Fruit fly (Drosophila melanogaster) whole organism, prepupa: ENCODE measurements around the gene Rim2.

Experiments used
- Blimp-1 ChIP-seq: fragments of 200-800 bp; sonication (Bioruptor generic); optimal IDR thresholded peaks from 3 replicates; lab custom pipeline; 2017; ENCODE audit warnings: missing biosample characterization, missing genetic modification characterization, mild to moderate bottlenecking, moderate library complexity, missing genetic modification reagents
- CG3919 ChIP-seq: fragments of 200-800 bp; sonication (Bioruptor generic); optimal IDR thresholded peaks from 3 replicates; lab custom pipeline; 2016; ENCODE audit warnings: missing biosample characterization, missing genetic modification characterization
- CG6792 ChIP-seq: fragments of 200-800 bp; sonication (Bioruptor generic); optimal IDR thresholded peaks from 3 replicates; lab custom pipeline; 2016; ENCODE audit warnings: missing biosample characterization, missing genetic modification characterization
- CG6854 ChIP-seq: fragments of 200-800 bp; sonication (Bioruptor generic); optimal IDR thresholded peaks from 2 replicates; lab custom pipeline; 2017; ENCODE audit warnings: missing biosample characterization, mild to moderate bottlenecking, missing genetic modification characterization
- CG8319 ChIP-seq: fragments of 200-800 bp; sonication (Bioruptor generic); optimal IDR thresholded peaks from 3 replicates; lab custom pipeline; 2016; ENCODE audit warnings: missing biosample characterization, missing genetic modification characterization
- CG8632 ChIP-seq: fragments of 200-800 bp; sonication (Bioruptor generic); optimal IDR thresholded peaks from 3 replicates; lab custom pipeline; 2016; ENCODE audit warnings: missing biosample characterization, missing genetic modification characterization
- Eip75B ChIP-seq: fragments of 200-800 bp; sonication (Bioruptor generic); optimal IDR thresholded peaks from 3 replicates; lab custom pipeline; 2016; ENCODE audit warnings: missing biosample characterization, missing genetic modification characterization
- Ets96B ChIP-seq: fragments of 200-800 bp; optimal IDR thresholded peaks from 2 replicates; lab custom pipeline; 2019; ENCODE audit warnings: missing biosample characterization, mild to moderate bottlenecking, missing genetic modification characterization, moderate library complexity
- OdsH ChIP-seq: fragments of 200-800 bp; sonication (Bioruptor generic); optimal IDR thresholded peaks from 3 replicates; lab custom pipeline; 2016; ENCODE audit warnings: missing biosample characterization, missing genetic modification characterization
- dsx ChIP-seq: fragments of 200-800 bp; optimal IDR thresholded peaks from 3 replicates; lab custom pipeline; 2019; ENCODE audit warnings: missing biosample characterization, mild to moderate bottlenecking, missing genetic modification characterization, moderate library complexity; ENCODE audit not compliant: poor library complexity, severe bottlenecking
- pdm3 ChIP-seq: fragments of 200-800 bp; sonication (Bioruptor generic); optimal IDR thresholded peaks from 3 replicates; lab custom pipeline; 2016; ENCODE audit warnings: missing biosample characterization, missing genetic modification characterization

DNA sequence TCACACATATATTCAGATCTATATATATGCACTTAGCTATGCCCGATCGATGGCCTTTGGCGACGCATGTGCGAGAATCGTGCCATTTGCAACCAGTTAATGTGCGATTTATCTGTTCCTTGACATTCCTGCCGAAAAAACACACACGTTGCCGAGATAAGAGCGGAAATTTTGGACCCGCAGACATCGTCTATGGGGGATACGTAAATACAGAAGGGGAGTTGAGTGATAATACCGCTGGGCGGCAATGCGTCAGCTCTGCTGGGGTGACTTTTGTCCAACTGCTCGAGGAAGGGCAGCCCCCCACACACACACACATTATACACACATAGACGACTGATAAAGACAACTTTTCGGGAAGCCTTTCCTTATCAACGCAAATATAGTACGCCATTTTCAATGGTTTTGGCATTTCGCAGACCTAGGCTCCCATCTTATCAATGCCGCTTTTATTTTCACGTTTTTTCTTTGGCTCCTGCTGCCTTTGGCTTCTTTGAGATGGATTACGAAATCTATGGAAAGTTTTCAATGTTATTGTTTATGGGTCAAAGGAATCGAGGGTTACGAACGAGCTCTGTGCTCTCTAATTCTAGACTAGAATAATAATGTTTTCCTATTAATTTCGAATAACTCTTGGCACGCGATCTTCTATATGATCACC, 3.2 kb downstream of the Rim2 start:
- no peak for TF ChIP-seq CG6854
- no peak for TF ChIP-seq dsx (GFP tag; lab: Kevin White, UChicago)
- TF ChIP-seq CG3919 (GFP tag; lab: Kevin White, UChicago), result no peak
- no peak for TF ChIP-seq pdm3 (GFP tag; lab: Kevin White, UChicago)
- TF ChIP-seq OdsH (GFP tag; lab: Kevin White, UChicago), result no peak
- TF ChIP-seq Blimp-1 (GFP tag; lab: Kevin White, UChicago), result no peak
- no peak for TF ChIP-seq CG8319 (GFP tag; lab: Kevin White, UChicago)
- TF ChIP-seq Eip75B, result no peak
- TF ChIP-seq CG8632 (GFP tag; lab: Kevin White, UChicago), result no peak
- TF ChIP-seq CG6792, result no peak
- no peak for TF ChIP-seq Ets96B
